Worm (Caenorhabditis elegans) whole organism, midembryonic: ENCODE data around the gene R11G1.2.

Experiments
- med-1 ChIP-seq: sonication (generic microtip); optimal IDR thresholded peaks from 2 replicates; lab custom pipeline; 2017; ENCODE audit warnings: missing genetic modification characterization, mild to moderate bottlenecking, missing compliant biosample characterization, antibody characterized with exemption, missing genetic modification reagents; ENCODE audit not compliant: insufficient read depth
- ztf-23 ChIP-seq: fragments of 200-800 bp; sonication (Bioruptor generic); IDR thresholded peaks from 2 replicates; pipeline ENCODE4 v1.3.6; 2022; ENCODE audit warnings: missing genetic modification reagents, missing genetic modification characterization, missing compliant biosample characterization

DNA sequence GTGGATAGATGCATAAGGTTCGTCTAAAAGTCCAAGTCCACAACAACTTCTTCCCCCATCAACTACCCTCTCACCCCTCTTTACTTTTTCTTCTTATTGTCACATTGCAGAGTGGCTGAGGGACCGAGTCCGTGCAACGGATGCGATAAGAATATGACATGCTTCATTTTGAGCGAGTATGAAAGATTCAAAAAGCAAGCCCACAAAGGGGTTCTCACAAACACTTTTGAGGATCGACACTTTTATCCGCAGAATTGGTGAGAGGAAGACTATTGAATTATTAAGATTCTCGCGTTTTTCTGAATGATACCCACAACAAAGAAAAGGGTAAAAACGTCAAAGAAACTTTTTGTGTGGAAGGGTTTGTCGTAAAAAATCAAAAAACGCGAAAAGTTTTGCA is 24.8 kb upstream of the R11G1.2 start:
- TF ChIP-seq ztf-23 (GFP tag; lab: Robert Waterston, UW): no peak
- no peak for TF ChIP-seq med-1 (GFP tag; lab: Kevin White, UChicago)
